Worm (Caenorhabditis elegans) whole organism, young adult: ENCODE data around the gene Y22D7AR.14.

ENCODE experiments used
- F10E7.11 ChIP-seq: sonication (generic microtip); optimal IDR thresholded peaks from 2 replicates; lab custom pipeline; 2017; ENCODE audit warnings: mild to moderate bottlenecking, missing genetic modification characterization, moderate library complexity, missing compliant biosample characterization
- F39B2.1 ChIP-seq: fragments of 200-800 bp; sonication (Bioruptor generic); IDR thresholded peaks from 2 replicates; pipeline ENCODE4 v1.3.6; 2022; ENCODE audit warnings: missing genetic modification reagents, missing genetic modification characterization, missing compliant biosample characterization
- F57C9.4 ChIP-seq: sonication (generic microtip); optimal IDR thresholded peaks from 2 replicates; lab custom pipeline; 2017; ENCODE audit warnings: mild to moderate bottlenecking, missing genetic modification characterization, missing compliant biosample characterization
- K12H6.12 ChIP-seq: fragments of 200-800 bp; sonication (Bioruptor generic); optimal IDR thresholded peaks from 2 replicates; lab custom pipeline; 2018; ENCODE audit warnings: mild to moderate bottlenecking, missing genetic modification characterization, missing compliant biosample characterization
- Y53G8AR.9 ChIP-seq: fragments of 200-800 bp; sonication (Bioruptor generic); conservative IDR thresholded peaks from 2 replicates; pipeline ENCODE4 v1.3.6; 2022; ENCODE audit warnings: missing genetic modification reagents, missing genetic modification characterization, missing compliant biosample characterization
- attf-5 ChIP-seq: fragments of 200-800 bp; sonication (Bioruptor generic); optimal IDR thresholded peaks from 2 replicates; lab custom pipeline; 2018; ENCODE audit warnings: mild to moderate bottlenecking, missing genetic modification characterization, missing compliant biosample characterization
- attf-6 ChIP-seq: fragments of 200-800 bp; sonication (Bioruptor generic); IDR thresholded peaks from 2 replicates; pipeline ENCODE4 v1.3.6; 2022; ENCODE audit warnings: missing genetic modification reagents, missing genetic modification characterization, missing compliant biosample characterization
- ceh-40 ChIP-seq: fragments of 200-800 bp; sonication (Bioruptor generic); IDR thresholded peaks from 2 replicates; pipeline ENCODE4 v1.3.6; 2022; ENCODE audit warnings: missing genetic modification characterization, missing compliant biosample characterization
- dpl-1 ChIP-seq: fragments of 150-350 bp; optimal IDR thresholded peaks from 2 replicates; lab custom pipeline; 2014; ENCODE audit warnings: missing biosample characterization, missing genetic modification reagents, missing genetic modification characterization
- egl-18 ChIP-seq: fragments of 200-800 bp; sonication (Bioruptor generic); IDR thresholded peaks from 2 replicates; pipeline ENCODE4 v1.3.6; 2022; ENCODE audit warnings: missing genetic modification reagents, missing genetic modification characterization, missing compliant biosample characterization
- nhr-120 ChIP-seq: fragments of 200-800 bp; sonication (Bioruptor generic); IDR thresholded peaks from 2 replicates; pipeline ENCODE4 v1.3.6; 2022; ENCODE audit warnings: missing genetic modification characterization, missing compliant biosample characterization
- nhr-27 ChIP-seq: fragments of 200-800 bp; sonication (Bioruptor generic); optimal IDR thresholded peaks from 2 replicates; lab custom pipeline; 2018; ENCODE audit warnings: mild to moderate bottlenecking, missing genetic modification characterization, moderate library complexity, missing compliant biosample characterization
- unc-62 ChIP-seq: fragments of 150-350 bp; optimal IDR thresholded peaks from 2 replicates; lab custom pipeline; 2014; ENCODE audit warnings: missing biosample characterization, missing genetic modification reagents, missing genetic modification characterization
- ztf-26 ChIP-seq: sonication (generic microtip); optimal IDR thresholded peaks from 2 replicates; lab custom pipeline; 2017; ENCODE audit warnings: missing genetic modification characterization, missing compliant biosample characterization

DNA sequence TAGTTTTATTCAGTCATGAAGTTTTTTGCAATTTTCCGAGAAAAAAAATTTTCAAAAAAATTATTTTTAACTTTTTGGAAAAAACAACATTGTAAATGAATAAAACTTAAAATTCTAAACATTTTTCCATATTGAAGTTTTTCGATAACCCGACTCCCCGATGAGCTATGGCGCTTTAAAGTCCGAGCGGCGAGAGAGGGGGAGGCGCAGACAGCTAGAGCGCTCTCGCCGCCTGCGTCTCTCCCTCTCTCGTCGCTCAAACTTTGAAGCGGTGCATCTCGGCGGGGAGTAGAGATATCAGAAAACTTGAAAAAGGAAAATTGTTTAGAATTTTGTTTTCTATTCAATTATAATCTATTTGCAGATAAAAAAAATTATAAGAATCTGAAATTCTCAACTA lies 51.5 kb downstream of the Y22D7AR.14 start:
- TF ChIP-seq nhr-120 (GFP tag; lab: Robert Waterston, UW) (no peak), dpl-1 (GFP tag; lab: Kevin White, UChicago) (no peak), F10E7.11 (tag; lab: Kevin White, UChicago) (no peak), Y53G8AR.9 (GFP tag; lab: Robert Waterston, UW) (no peak), nhr-27 (tag; lab: Kevin White, UChicago) (no peak), attf-5 (GFP tag; lab: Kevin White, UChicago) (no peak), unc-62 (no peak), F39B2.1 (GFP tag; lab: Robert Waterston, UW) (no peak), egl-18 (no peak), K12H6.12 (tag; lab: Kevin White, UChicago) (no peak), ztf-26 (no peak), ceh-40 (GFP tag; lab: Robert Waterston, UW) (no peak), F57C9.4 (tag; lab: Kevin White, UChicago) (no peak), attf-6 (GFP tag; lab: Robert Waterston, UW) (no peak)
